Fruit fly (Drosophila melanogaster): ENCODE measurements around the gene CG12795.

CG12795 gene

dm6 chr2L:3475948-3476347 lies 23.7 kb downstream of the CG12795 start (continued):
- peak; percentile 80 for TF ChIP-seq CoRest (tag; optimal IDR thresholded peaks at IDR 0.05)
- no peak for TF ChIP-seq hth (optimal IDR thresholded peaks at IDR 0.05)
- no peak for TF ChIP-seq CG12942 (GFP tag; optimal IDR thresholded peaks at IDR 0.05)
- peak; percentile 23 for TF ChIP-seq CG13624 (GFP tag; optimal IDR thresholded peaks at IDR 0.05)
- peak; percentile 73 for TF ChIP-seq org-1 (GFP tag; optimal IDR thresholded peaks at IDR 0.05)
- no peak for TF ChIP-seq CG30020 (tag; optimal IDR thresholded peaks at IDR 0.05)
- TF ChIP-seq CG8944 (GFP tag; optimal IDR thresholded peaks at IDR 0.05), result no peak
- peak; percentile 57; the same call in 1 of the 2 replicates for TF ChIP-seq Ada2b (GFP tag; IDR thresholded peaks at IDR 0.05)
- no peak for TF ChIP-seq zen (tag; optimal IDR thresholded peaks at IDR 0.05)
- peak; percentile 50 for TF ChIP-seq Ssrp (tag; optimal IDR thresholded peaks at IDR 0.05)
- TF ChIP-seq ham (GFP tag; IDR thresholded peaks at IDR 0.05), result no peak
- peak; percentile 66 for TF ChIP-seq CG18262 (tag; optimal IDR thresholded peaks at IDR 0.05)
- TF ChIP-seq Xbp1 (GFP tag; optimal IDR thresholded peaks at IDR 0.05), result peak; percentile 57
- peak; percentile 10 for TF ChIP-seq CG4617 (GFP tag; optimal IDR thresholded peaks at IDR 0.05; ENCODE audit: borderline replicate concordance)
- no peak for TF ChIP-seq yki (optimal IDR thresholded peaks at IDR 0.05)
- TF ChIP-seq CG7786 (GFP tag; optimal IDR thresholded peaks at IDR 0.05), result peak; percentile 47
- TF ChIP-seq jing (GFP tag; optimal IDR thresholded peaks at IDR 0.05), result no peak
- no peak for TF ChIP-seq otp (GFP tag; IDR thresholded peaks at IDR 0.05)
- TF ChIP-seq Dip2 (GFP tag; IDR thresholded peaks at IDR 0.05), result no peak
- no peak for TF ChIP-seq Dp (GFP tag; optimal IDR thresholded peaks at IDR 0.05)
- TF ChIP-seq stc (GFP tag; IDR thresholded peaks at IDR 0.05), result peak; percentile 34; the same call in 1 of the 2 replicates
- no peak for TF ChIP-seq CG13287 (GFP tag; IDR thresholded peaks at IDR 0.05; ENCODE audit: partially characterized antibody)
- peak; percentile 57 for TF ChIP-seq Asciz (GFP tag; optimal IDR thresholded peaks at IDR 0.05)
- TF ChIP-seq sim (GFP tag; IDR thresholded peaks at IDR 0.05), result no peak
- TF ChIP-seq CG9876 (GFP tag; optimal IDR thresholded peaks at IDR 0.05), result no peak
- no peak for TF ChIP-seq CG11093 (GFP tag; IDR thresholded peaks at IDR 0.05)
- peak; percentile 62 for TF ChIP-seq BtbVII (GFP tag; optimal IDR thresholded peaks at IDR 0.05)
- no peak for TF ChIP-seq da (GFP tag; optimal IDR thresholded peaks at IDR 0.05)
- peak; percentile 30 for TF ChIP-seq odd (GFP tag; optimal IDR thresholded peaks at IDR 0.05)
- no peak for TF ChIP-seq ara (GFP tag; IDR thresholded peaks at IDR 0.05)
- TF ChIP-seq CG7839 (tag; optimal IDR thresholded peaks at IDR 0.05), result peak; percentile 81
- TF ChIP-seq Taf1 (GFP tag; IDR thresholded peaks at IDR 0.05), result peak; percentile 36; the same call in 1 of the 2 replicates
- no peak for TF ChIP-seq CG17186 (GFP tag; optimal IDR thresholded peaks at IDR 0.05)
- no peak for TF ChIP-seq Trl (optimal IDR thresholded peaks at IDR 0.05)
- peak; percentile 37 for TF ChIP-seq Trl (GFP tag; optimal IDR thresholded peaks at IDR 0.05)
- TF ChIP-seq danr (GFP tag; IDR thresholded peaks at IDR 0.05), result peak; percentile 56; the same call in 1 of the 2 replicates
- TF ChIP-seq Neu2 (GFP tag; optimal IDR thresholded peaks at IDR 0.05; ENCODE audit: borderline replicate concordance), result no peak
- peak; percentile 76 for TF ChIP-seq lmd (GFP tag; IDR thresholded peaks at IDR 0.05)
- no peak for TF ChIP-seq aop (GFP tag; IDR thresholded peaks at IDR 0.05)
- peak; percentile 31; the same call in 1 of the 2 replicates for TF ChIP-seq E2f2 (GFP tag; IDR thresholded peaks at IDR 0.05)
- peak; percentile 17 for TF ChIP-seq Side (GFP tag; optimal IDR thresholded peaks at IDR 0.05)
- no peak for TF ChIP-seq zen2 (GFP tag; IDR thresholded peaks at IDR 0.05; ENCODE audit: partially characterized antibody)
- TF ChIP-seq tll (GFP tag; optimal IDR thresholded peaks at IDR 0.05), result no peak
- peak; percentile 21 for TF ChIP-seq CG4854 (GFP tag; optimal IDR thresholded peaks at IDR 0.05)
- TF ChIP-seq Blimp-1 (GFP tag; optimal IDR thresholded peaks at IDR 0.05), result no peak
- peak; percentile 14 for TF ChIP-seq Jarid2 (GFP tag; optimal IDR thresholded peaks at IDR 0.05)
- no peak for TF ChIP-seq CG10462 (GFP tag; optimal IDR thresholded peaks at IDR 0.05)
- no peak for TF ChIP-seq fd64A (GFP tag; optimal IDR thresholded peaks at IDR 0.05)
- TF ChIP-seq CG7357 (GFP tag; IDR thresholded peaks at IDR 0.05), result 0 out of 3 replicates have a peak, but pooled peaks have one; percentile 23
- peak; percentile 61 for TF ChIP-seq CG31441 (GFP tag; IDR thresholded peaks at IDR 0.05)
- peak; percentile 72 for TF ChIP-seq tin (GFP tag; optimal IDR thresholded peaks at IDR 0.05)
- no peak for TF ChIP-seq hkb (optimal IDR thresholded peaks at IDR 0.05)
- no peak for TF ChIP-seq hkb (GFP tag; IDR thresholded peaks at IDR 0.05)
